ENCODE assay signal across 3 worm cellular contexts in genomic region chrIII:1424305-1424704, ce11.
TF ChIP-seq lines count a peak whose summit lies in the region.

No protein-coding gene starts in this region.

TF ChIP-seq in whole organism, L2 larva, 48 proteins besides CTCF, POLR2A, EP300 and RAD21 (continued from another document):
- TF ChIP-seq skn-1 (tag; optimal IDR thresholded peaks at IDR 0.05; lab: Kevin White, UChicago), result no peak
- peak; percentile 45 for TF ChIP-seq C34F6.9 (tag; optimal IDR thresholded peaks at IDR 0.05; lab: Kevin White, UChicago)
- TF ChIP-seq lin-11 (tag; optimal IDR thresholded peaks at IDR 0.05; lab: Kevin White, UChicago), result peak; percentile 50
- TF ChIP-seq F13H6.1 (tag; optimal IDR thresholded peaks at IDR 0.05; lab: Kevin White, UChicago), result peak; percentile 49
- no peak for TF ChIP-seq zag-1 (tag; optimal IDR thresholded peaks at IDR 0.05; lab: Kevin White, UChicago)
- TF ChIP-seq nhr-77 (tag; optimal IDR thresholded peaks at IDR 0.05; lab: Kevin White, UChicago), result no peak
- TF ChIP-seq ama-1 (optimal IDR thresholded peaks at IDR 0.05; lab: Kevin White, UChicago), result no peak
- TF ChIP-seq alr-1 (tag; optimal IDR thresholded peaks at IDR 0.05; lab: Kevin White, UChicago), result no peak
- TF ChIP-seq nhr-11 (tag; optimal IDR thresholded peaks at IDR 0.05; lab: Kevin White, UChicago), result no peak
- TF ChIP-seq unc-55 (GFP tag; optimal IDR thresholded peaks at IDR 0.05; lab: Kevin White, UChicago), result peak; percentile 77
- TF ChIP-seq snpc-4 (tag; optimal IDR thresholded peaks at IDR 0.05; lab: Kevin White, UChicago), result no peak
TF ChIP-seq in whole organism, L2 larva: peak in this region for 15.

TF ChIP-seq in whole organism, L4 larva, 104 proteins besides CTCF, POLR2A, EP300 and RAD21 (continued from another document and continues in another):
- TF ChIP-seq R02D3.7 (tag; optimal IDR thresholded peaks at IDR 0.05; lab: Kevin White, UChicago), result no peak
- TF ChIP-seq nhr-10 (tag; optimal IDR thresholded peaks at IDR 0.05; lab: Kevin White, UChicago), result no peak
- peak; percentile 84 for TF ChIP-seq snpc-1.2 (GFP tag; IDR thresholded peaks at IDR 0.05; lab: Robert Waterston, UW)
- TF ChIP-seq F37D6.2 (tag; optimal IDR thresholded peaks at IDR 0.05; lab: Kevin White, UChicago), result peak; percentile 45
- peak; percentile 82 for TF ChIP-seq T26A8.4 (GFP tag; IDR thresholded peaks at IDR 0.05; lab: Robert Waterston, UW)
- TF ChIP-seq unc-130 (GFP tag; optimal IDR thresholded peaks at IDR 0.05; lab: Kevin White, UChicago), result peak; percentile 21
- peak; percentile 60 for TF ChIP-seq dpl-1 (GFP tag; optimal IDR thresholded peaks at IDR 0.05; lab: Kevin White, UChicago)
- TF ChIP-seq nhr-25 (tag; optimal IDR thresholded peaks at IDR 0.05; lab: Kevin White, UChicago; ENCODE audit: borderline replicate concordance, insufficient read depth), result no peak
- peak; percentile 19 for TF ChIP-seq T20F7.1 (GFP tag; optimal IDR thresholded peaks at IDR 0.05; lab: Kevin White, UChicago)
- no peak for TF ChIP-seq ztf-7 (tag; optimal IDR thresholded peaks at IDR 0.05; lab: Kevin White, UChicago)
- TF ChIP-seq mxl-2 (GFP tag; conservative IDR thresholded peaks at IDR 0.05; lab: Robert Waterston, UW), result 0 out of 2 replicates have a peak, but pooled peaks have one; percentile 33
- peak; percentile 81 for TF ChIP-seq dmd-9 (GFP tag; IDR thresholded peaks at IDR 0.05; lab: Robert Waterston, UW)
- TF ChIP-seq nhr-77 (tag; optimal IDR thresholded peaks at IDR 0.05; lab: Kevin White, UChicago), result peak; percentile 39
- peak; percentile 98 for TF ChIP-seq aha-1 (tag; lab: Kevin White, UChicago)
- no peak for TF ChIP-seq zag-1 (tag; optimal IDR thresholded peaks at IDR 0.05; lab: Kevin White, UChicago)
- no peak for TF ChIP-seq ceh-28 (tag; optimal IDR thresholded peaks at IDR 0.05; lab: Kevin White, UChicago)
- TF ChIP-seq egl-27 (tag; optimal IDR thresholded peaks at IDR 0.05; lab: Kevin White, UChicago), result no peak
- peak; percentile 88 for TF ChIP-seq vab-7 (GFP tag; IDR thresholded peaks at IDR 0.05; lab: Robert Waterston, UW)
- peak; percentile 53 for TF ChIP-seq dmd-6 (GFP tag; IDR thresholded peaks at IDR 0.05; lab: Robert Waterston, UW)
- peak; percentile 76 for TF ChIP-seq mep-1 (tag; optimal IDR thresholded peaks at IDR 0.05; lab: Kevin White, UChicago)
- peak; percentile 54 for TF ChIP-seq nhr-102 (tag; optimal IDR thresholded peaks at IDR 0.05; lab: Kevin White, UChicago)
- TF ChIP-seq sdz-12 (GFP tag; optimal IDR thresholded peaks at IDR 0.05; lab: Kevin White, UChicago), result peak; percentile 52
- TF ChIP-seq nhr-41 (GFP tag; IDR thresholded peaks at IDR 0.05; lab: Robert Waterston, UW), result peak; percentile 85; the same call in 1 of the 2 replicates
- TF ChIP-seq saeg-2 (GFP tag; IDR thresholded peaks at IDR 0.05; lab: Robert Waterston, UW), result peak; percentile 82
- TF ChIP-seq unc-39 (tag; optimal IDR thresholded peaks at IDR 0.05; lab: Kevin White, UChicago), result no peak
- TF ChIP-seq spr-1 (tag; optimal IDR thresholded peaks at IDR 0.05; lab: Kevin White, UChicago), result peak; percentile 75
- TF ChIP-seq attf-4 (tag; optimal IDR thresholded peaks at IDR 0.05; lab: Kevin White, UChicago), result no peak
- TF ChIP-seq skn-1 (tag; optimal IDR thresholded peaks at IDR 0.05; lab: Kevin White, UChicago), result no peak
- TF ChIP-seq ceh-32 (tag; optimal IDR thresholded peaks at IDR 0.05; lab: Kevin White, UChicago; ENCODE audit: poor library complexity), result no peak
- TF ChIP-seq madf-5 (GFP tag; IDR thresholded peaks at IDR 0.05; lab: Robert Waterston, UW), result peak; percentile 87 to 96
- TF ChIP-seq tra-1 (GFP tag; IDR thresholded peaks at IDR 0.05; lab: Robert Waterston, UW), result peak; percentile 83
- TF ChIP-seq daf-8 (GFP tag; IDR thresholded peaks at IDR 0.05; lab: Robert Waterston, UW), result no peak
- peak; percentile 95 for TF ChIP-seq egl-43 (GFP tag; IDR thresholded peaks at IDR 0.05; lab: Robert Waterston, UW)
- peak; percentile 90 for TF ChIP-seq set-16 (GFP tag; IDR thresholded peaks at IDR 0.05; lab: Robert Waterston, UW)
- no peak for TF ChIP-seq tag-97 (GFP tag; IDR thresholded peaks at IDR 0.05; lab: Robert Waterston, UW)
- TF ChIP-seq hlh-11 (tag; optimal IDR thresholded peaks at IDR 0.05; lab: Kevin White, UChicago), result peak; percentile 52
- no peak for TF ChIP-seq nhr-6 (tag; optimal IDR thresholded peaks at IDR 0.05; lab: Kevin White, UChicago)
- no peak for TF ChIP-seq fos-1 (tag; optimal IDR thresholded peaks at IDR 0.05; lab: Kevin White, UChicago)
- peak in 1 of 2 experiments; percentile 26 for TF ChIP-seq mdl-1 (tag; optimal IDR thresholded peaks at IDR 0.05; lab: Kevin White, UChicago)
- peak; percentile 67 for TF ChIP-seq dve-1 (tag; optimal IDR thresholded peaks at IDR 0.05; lab: Kevin White, UChicago; ENCODE audit: insufficient read depth)
- no peak for TF ChIP-seq snpc-4 (tag; optimal IDR thresholded peaks at IDR 0.05; lab: Kevin White, UChicago)
- TF ChIP-seq daf-16 (GFP tag; optimal IDR thresholded peaks at IDR 0.05; lab: Kevin White, UChicago), result peak; percentile 37 to 52
- peak; percentile 58 for TF ChIP-seq daf-16 (tag; optimal IDR thresholded peaks at IDR 0.05; lab: Kevin White, UChicago)
- TF ChIP-seq lin-38 (GFP tag; IDR thresholded peaks at IDR 0.05; lab: Robert Waterston, UW), result peak; percentile 87
- peak; percentile 70 for TF ChIP-seq nhr-42 (GFP tag; IDR thresholded peaks at IDR 0.05; lab: Robert Waterston, UW)
- no peak for TF ChIP-seq nhr-76 (tag; optimal IDR thresholded peaks at IDR 0.05; lab: Kevin White, UChicago)
- TF ChIP-seq lim-7 (GFP tag; IDR thresholded peaks at IDR 0.05; lab: Robert Waterston, UW), result peak; percentile 90
- TF ChIP-seq jun-1 (tag; optimal IDR thresholded peaks at IDR 0.05; lab: Kevin White, UChicago), result no peak
- peak; percentile 94 for TF ChIP-seq lin-13 (GFP tag; optimal IDR thresholded peaks at IDR 0.05; lab: Kevin White, UChicago)
- TF ChIP-seq F10B5.3 (tag; optimal IDR thresholded peaks at IDR 0.05; lab: Kevin White, UChicago), result no peak
- peak; percentile 81 for TF ChIP-seq mes-2 (tag; optimal IDR thresholded peaks at IDR 0.05; lab: Kevin White, UChicago; ENCODE audit: poor library complexity, severe bottlenecking)
- TF ChIP-seq F49E8.2 (tag; optimal IDR thresholded peaks at IDR 0.05; lab: Kevin White, UChicago; ENCODE audit: borderline replicate concordance), result peak; percentile 43
- peak; percentile 53 for TF ChIP-seq nhr-11 (tag; optimal IDR thresholded peaks at IDR 0.05; lab: Kevin White, UChicago)
- peak; percentile 69 for TF ChIP-seq spr-3 (GFP tag; optimal IDR thresholded peaks at IDR 0.05; lab: Kevin White, UChicago)
- peak; percentile 73 for TF ChIP-seq mdt-29 (GFP tag; IDR thresholded peaks at IDR 0.05; lab: Robert Waterston, UW)
- TF ChIP-seq php-3 (GFP tag; IDR thresholded peaks at IDR 0.05; lab: Robert Waterston, UW), result peak; percentile 67; the same call in 1 of the 2 replicates
- TF ChIP-seq ZK337.2 (GFP tag; IDR thresholded peaks at IDR 0.05; lab: Robert Waterston, UW), result peak; percentile 61; the same call in 1 of the 2 replicates
- peak; percentile 15 for TF ChIP-seq hlh-30 (tag; optimal IDR thresholded peaks at IDR 0.05; lab: Kevin White, UChicago; ENCODE audit: insufficient read depth)
- TF ChIP-seq pha-4 (GFP tag; IDR thresholded peaks at IDR 0.05; lab: Robert Waterston, UW), result peak; percentile 89
- no peak for TF ChIP-seq pha-4 (tag; optimal IDR thresholded peaks at IDR 0.05; lab: Kevin White, UChicago)
- TF ChIP-seq ama-1 (optimal IDR thresholded peaks at IDR 0.05; lab: Kevin White, UChicago), result no peak

TF ChIP-seq in whole organism, late embryonic, 69 proteins besides CTCF, POLR2A, EP300 and RAD21 (continued from another document):
- TF ChIP-seq unc-42 (tag; optimal IDR thresholded peaks at IDR 0.05; lab: Kevin White, UChicago), result peak; percentile 37
- TF ChIP-seq ceh-9 (tag; optimal IDR thresholded peaks at IDR 0.05; lab: Kevin White, UChicago), result peak; percentile 38
- peak; percentile 75 for TF ChIP-seq unc-3 (GFP tag; conservative IDR thresholded peaks at IDR 0.05; lab: Robert Waterston, UW)
- TF ChIP-seq unc-3 (tag; optimal IDR thresholded peaks at IDR 0.05; lab: Kevin White, UChicago), result peak; percentile 48
- TF ChIP-seq ceh-18 (tag; optimal IDR thresholded peaks at IDR 0.05; lab: Kevin White, UChicago), result peak; percentile 42
- peak; percentile 47 for TF ChIP-seq ztf-16 (tag; optimal IDR thresholded peaks at IDR 0.05; lab: Kevin White, UChicago)
- TF ChIP-seq K02D7.2 (tag; optimal IDR thresholded peaks at IDR 0.05; lab: Kevin White, UChicago), result peak; percentile 57
- TF ChIP-seq ceh-48 (tag; optimal IDR thresholded peaks at IDR 0.05; lab: Kevin White, UChicago), result peak; percentile 42
- TF ChIP-seq ceh-14 (tag; optimal IDR thresholded peaks at IDR 0.05; lab: Kevin White, UChicago), result peak; percentile 64
- peak; percentile 60 for TF ChIP-seq nfya-1 (tag; optimal IDR thresholded peaks at IDR 0.05; lab: Kevin White, UChicago)
- TF ChIP-seq sox-4 (tag; optimal IDR thresholded peaks at IDR 0.05; lab: Kevin White, UChicago), result peak; percentile 81
- TF ChIP-seq pag-3 (tag; optimal IDR thresholded peaks at IDR 0.05; lab: Kevin White, UChicago; ENCODE audit: borderline replicate concordance), result peak; percentile 34
- peak; percentile 55 for TF ChIP-seq sdc-2 (tag; optimal IDR thresholded peaks at IDR 0.05; lab: Kevin White, UChicago)
- TF ChIP-seq mec-3 (tag; optimal IDR thresholded peaks at IDR 0.05; lab: Kevin White, UChicago; ENCODE audit: borderline replicate concordance), result no peak
- TF ChIP-seq rnt-1 (tag; optimal IDR thresholded peaks at IDR 0.05; lab: Kevin White, UChicago), result peak; percentile 47
- peak; percentile 40 for TF ChIP-seq pat-9 (tag; optimal IDR thresholded peaks at IDR 0.05; lab: Kevin White, UChicago)
- TF ChIP-seq tbx-7 (tag; optimal IDR thresholded peaks at IDR 0.05; lab: Kevin White, UChicago), result no peak
- peak; percentile 20 for TF ChIP-seq lim-6 (tag; optimal IDR thresholded peaks at IDR 0.05; lab: Kevin White, UChicago)
- TF ChIP-seq ceh-34 (tag; optimal IDR thresholded peaks at IDR 0.05; lab: Kevin White, UChicago), result peak; percentile 60
- TF ChIP-seq fax-1 (tag; optimal IDR thresholded peaks at IDR 0.05; lab: Kevin White, UChicago), result peak; percentile 17
- no peak for TF ChIP-seq K09A11.1 (tag; optimal IDR thresholded peaks at IDR 0.05; lab: Kevin White, UChicago; ENCODE audit: insufficient read depth)
- TF ChIP-seq ceh-30 (tag; optimal IDR thresholded peaks at IDR 0.05; lab: Kevin White, UChicago), result no peak
- TF ChIP-seq pha-4 (tag; optimal IDR thresholded peaks at IDR 0.05; lab: Kevin White, UChicago), result no peak
- TF ChIP-seq hlh-6 (tag; optimal IDR thresholded peaks at IDR 0.05; lab: Kevin White, UChicago), result peak; percentile 69
- TF ChIP-seq ets-4 (tag; optimal IDR thresholded peaks at IDR 0.05; lab: Kevin White, UChicago), result no peak
- peak; percentile 41 for TF ChIP-seq pha-2 (tag; optimal IDR thresholded peaks at IDR 0.05; lab: Kevin White, UChicago)
- peak; percentile 65 for TF ChIP-seq C38D4.7 (GFP tag; optimal IDR thresholded peaks at IDR 0.05; lab: Kevin White, UChicago)
- peak; percentile 45 for TF ChIP-seq dmd-4 (tag; optimal IDR thresholded peaks at IDR 0.05; lab: Kevin White, UChicago; ENCODE audit: borderline replicate concordance)
- no peak for TF ChIP-seq syd-9 (tag; optimal IDR thresholded peaks at IDR 0.05; lab: Kevin White, UChicago)
- peak; percentile 56 for TF ChIP-seq ceh-6 (GFP tag; optimal IDR thresholded peaks at IDR 0.05; lab: Kevin White, UChicago)
- TF ChIP-seq T23F11.4 (GFP tag; optimal IDR thresholded peaks at IDR 0.05; lab: Kevin White, UChicago), result peak; percentile 9
- peak; percentile 57 for TF ChIP-seq ceh-31 (tag; optimal IDR thresholded peaks at IDR 0.05; lab: Kevin White, UChicago)
- no peak for TF ChIP-seq elt-4 (tag; optimal IDR thresholded peaks at IDR 0.05; lab: Kevin White, UChicago)
- TF ChIP-seq eyg-1 (tag; optimal IDR thresholded peaks at IDR 0.05; lab: Kevin White, UChicago), result no peak
- TF ChIP-seq pros-1 (tag; optimal IDR thresholded peaks at IDR 0.05; lab: Kevin White, UChicago), result no peak
- no peak for TF ChIP-seq unc-55 (GFP tag; optimal IDR thresholded peaks at IDR 0.05; lab: Kevin White, UChicago)
- TF ChIP-seq ref-2 (tag; optimal IDR thresholded peaks at IDR 0.05; lab: Kevin White, UChicago), result peak; percentile 50
- TF ChIP-seq ceh-24 (tag; optimal IDR thresholded peaks at IDR 0.05; lab: Kevin White, UChicago), result peak; percentile 66
- TF ChIP-seq fkh-10 (GFP tag; optimal IDR thresholded peaks at IDR 0.05; lab: Kevin White, UChicago), result no peak
- TF ChIP-seq madf-2 (tag; optimal IDR thresholded peaks at IDR 0.05; lab: Kevin White, UChicago), result peak; percentile 76
- TF ChIP-seq F13H6.1 (tag; optimal IDR thresholded peaks at IDR 0.05; lab: Kevin White, UChicago), result peak; percentile 29
- no peak for TF ChIP-seq nhr-11 (tag; optimal IDR thresholded peaks at IDR 0.05; lab: Kevin White, UChicago)
- TF ChIP-seq sox-2 (GFP tag; IDR thresholded peaks at IDR 0.05; lab: Robert Waterston, UW), result peak; percentile 36; the same call in 1 of the 2 replicates
- TF ChIP-seq C08G9.2 (tag; optimal IDR thresholded peaks at IDR 0.05; lab: Kevin White, UChicago), result peak; percentile 65
- TF ChIP-seq pax-1 (tag; optimal IDR thresholded peaks at IDR 0.05; lab: Kevin White, UChicago), result no peak
